ENCODE assay signal across 2 worm cellular contexts in genomic region chrV:6222779-6223276, ce11.
TF ChIP-seq lines count a peak whose summit lies in the region.

No protein-coding gene starts in this region.

TF ChIP-seq in whole organism, L4 larva, 104 proteins besides CTCF, POLR2A, EP300 and RAD21 (continued from another document and continues in another):
- TF ChIP-seq gei-8 (GFP tag; optimal IDR thresholded peaks at IDR 0.05; lab: Kevin White, UChicago) (peak; percentile 8), ceh-32 (tag; optimal IDR thresholded peaks at IDR 0.05; lab: Kevin White, UChicago; ENCODE audit: poor library complexity) (no peak), madf-5 (GFP tag; IDR thresholded peaks at IDR 0.05; lab: Robert Waterston, UW) (no peak), dve-1 (tag; optimal IDR thresholded peaks at IDR 0.05; lab: Kevin White, UChicago; ENCODE audit: insufficient read depth) (peak; percentile 42), hlh-11 (tag; optimal IDR thresholded peaks at IDR 0.05; lab: Kevin White, UChicago) (no peak), Y105C5A.15 (GFP tag; IDR thresholded peaks at IDR 0.05; lab: Robert Waterston, UW) (no peak), lin-29 (GFP tag; IDR thresholded peaks at IDR 0.05; lab: Robert Waterston, UW) (no peak), nhr-237 (tag; optimal IDR thresholded peaks at IDR 0.05; lab: Kevin White, UChicago) (no peak), T26A8.4 (GFP tag; IDR thresholded peaks at IDR 0.05; lab: Robert Waterston, UW) (0 out of 2 replicates have a peak, but pooled peaks have one; percentile 12), mxl-3 (GFP tag; optimal IDR thresholded peaks at IDR 0.05; lab: Kevin White, UChicago) (no peak), snpc-1.2 (GFP tag; IDR thresholded peaks at IDR 0.05; lab: Robert Waterston, UW) (no peak), fos-1 (tag; optimal IDR thresholded peaks at IDR 0.05; lab: Kevin White, UChicago) (no peak), F10B5.3 (tag; optimal IDR thresholded peaks at IDR 0.05; lab: Kevin White, UChicago) (no peak), egl-43 (GFP tag; IDR thresholded peaks at IDR 0.05; lab: Robert Waterston, UW) (no peak), lin-38 (GFP tag; IDR thresholded peaks at IDR 0.05; lab: Robert Waterston, UW) (no peak), dpl-1 (GFP tag; optimal IDR thresholded peaks at IDR 0.05; lab: Kevin White, UChicago) (no peak), mxl-2 (GFP tag; conservative IDR thresholded peaks at IDR 0.05; lab: Robert Waterston, UW) (no peak), mes-2 (tag; optimal IDR thresholded peaks at IDR 0.05; lab: Kevin White, UChicago; ENCODE audit: poor library complexity, severe bottlenecking) (no peak), nhr-48 (tag; optimal IDR thresholded peaks at IDR 0.05; lab: Kevin White, UChicago) (no peak), daf-19 (GFP tag; conservative IDR thresholded peaks at IDR 0.05; lab: Robert Waterston, UW) (no peak), dmd-8 (GFP tag; IDR thresholded peaks at IDR 0.05; lab: Robert Waterston, UW) (no peak), spr-1 (tag; optimal IDR thresholded peaks at IDR 0.05; lab: Kevin White, UChicago) (no peak), Y75B8A.6 (GFP tag; IDR thresholded peaks at IDR 0.05; lab: Robert Waterston, UW) (no peak; the same call in 1 of the 2 replicates), zfp-2 (tag; optimal IDR thresholded peaks at IDR 0.05; lab: Kevin White, UChicago) (no peak), daf-8 (GFP tag; IDR thresholded peaks at IDR 0.05; lab: Robert Waterston, UW) (no peak), skn-1 (tag; optimal IDR thresholded peaks at IDR 0.05; lab: Kevin White, UChicago) (no peak), lin-13 (GFP tag; optimal IDR thresholded peaks at IDR 0.05; lab: Kevin White, UChicago) (no peak), dmd-9 (GFP tag; IDR thresholded peaks at IDR 0.05; lab: Robert Waterston, UW) (no peak), ztf-7 (tag; optimal IDR thresholded peaks at IDR 0.05; lab: Kevin White, UChicago) (no peak), ctbp-1 (GFP tag; IDR thresholded peaks at IDR 0.05; lab: Robert Waterston, UW) (no peak), nhr-42 (GFP tag; IDR thresholded peaks at IDR 0.05; lab: Robert Waterston, UW) (no peak), attf-4 (tag; optimal IDR thresholded peaks at IDR 0.05; lab: Kevin White, UChicago) (no peak), jun-1 (tag; optimal IDR thresholded peaks at IDR 0.05; lab: Kevin White, UChicago) (peak; percentile 50), nhr-11 (tag; optimal IDR thresholded peaks at IDR 0.05; lab: Kevin White, UChicago) (peak; percentile 23), zag-1 (tag; optimal IDR thresholded peaks at IDR 0.05; lab: Kevin White, UChicago) (no peak), mep-1 (tag; optimal IDR thresholded peaks at IDR 0.05; lab: Kevin White, UChicago) (no peak), ztf-11 (tag; optimal IDR thresholded peaks at IDR 0.05; lab: Kevin White, UChicago) (no peak), nhr-25 (tag; optimal IDR thresholded peaks at IDR 0.05; lab: Kevin White, UChicago; ENCODE audit: borderline replicate concordance, insufficient read depth) (peak; percentile 18), zip-2 (tag; optimal IDR thresholded peaks at IDR 0.05; lab: Kevin White, UChicago) (no peak), D1046.2 (GFP tag; IDR thresholded peaks at IDR 0.05; lab: Robert Waterston, UW) (peak; percentile 31; the same call in 1 of the 2 replicates), F49E8.2 (tag; optimal IDR thresholded peaks at IDR 0.05; lab: Kevin White, UChicago; ENCODE audit: borderline replicate concordance) (no peak), R02D3.7 (tag; optimal IDR thresholded peaks at IDR 0.05; lab: Kevin White, UChicago) (no peak), unc-130 (GFP tag; optimal IDR thresholded peaks at IDR 0.05; lab: Kevin White, UChicago) (no peak), nhr-76 (tag; optimal IDR thresholded peaks at IDR 0.05; lab: Kevin White, UChicago) (no peak), unc-62 (GFP tag; optimal IDR thresholded peaks at IDR 0.05 in 1 of 2; lab: Kevin White, UChicago) (peak in 1 of 2 experiments; percentile 99), unc-62 (tag; optimal IDR thresholded peaks at IDR 0.05; lab: Kevin White, UChicago) (no peak), set-16 (GFP tag; IDR thresholded peaks at IDR 0.05; lab: Robert Waterston, UW) (no peak), nhr-41 (GFP tag; IDR thresholded peaks at IDR 0.05; lab: Robert Waterston, UW) (no peak), F37D6.2 (tag; optimal IDR thresholded peaks at IDR 0.05; lab: Kevin White, UChicago) (no peak), unc-39 (tag; optimal IDR thresholded peaks at IDR 0.05; lab: Kevin White, UChicago) (no peak), snpc-4 (tag; optimal IDR thresholded peaks at IDR 0.05; lab: Kevin White, UChicago) (no peak), daf-16 (GFP tag; optimal IDR thresholded peaks at IDR 0.05; lab: Kevin White, UChicago) (no peak), daf-16 (tag; optimal IDR thresholded peaks at IDR 0.05; lab: Kevin White, UChicago) (peak; percentile 40), mdl-1 (tag; optimal IDR thresholded peaks at IDR 0.05; lab: Kevin White, UChicago) (no peak), zfp-3 (GFP tag; conservative IDR thresholded peaks at IDR 0.05; lab: Robert Waterston, UW) (no peak), tra-1 (GFP tag; IDR thresholded peaks at IDR 0.05; lab: Robert Waterston, UW) (peak; percentile 13; the same call in 1 of the 2 replicates), hmg-1.1 (GFP tag; IDR thresholded peaks at IDR 0.05; lab: Robert Waterston, UW) (no peak), F26F4.8 (GFP tag; conservative IDR thresholded peaks at IDR 0.05; lab: Robert Waterston, UW) (no peak), spr-3 (GFP tag; optimal IDR thresholded peaks at IDR 0.05; lab: Kevin White, UChicago) (no peak), lin-15B (tag; optimal IDR thresholded peaks at IDR 0.05; lab: Kevin White, UChicago) (no peak), pqm-1 (tag; optimal IDR thresholded peaks at IDR 0.05; lab: Kevin White, UChicago) (peak; percentile 35), ama-1 (optimal IDR thresholded peaks at IDR 0.05; lab: Kevin White, UChicago) (no peak), zip-11 (GFP tag; IDR thresholded peaks at IDR 0.05; lab: Robert Waterston, UW) (no peak), saeg-2 (GFP tag; IDR thresholded peaks at IDR 0.05; lab: Robert Waterston, UW) (no peak), arid-1 (GFP tag; conservative IDR thresholded peaks at IDR 0.05; lab: Robert Waterston, UW) (no peak), mdt-29 (GFP tag; IDR thresholded peaks at IDR 0.05; lab: Robert Waterston, UW) (no peak), lsy-2 (tag; optimal IDR thresholded peaks at IDR 0.05; lab: Kevin White, UChicago) (no peak), duxl-1 (tag; optimal IDR thresholded peaks at IDR 0.05; lab: Kevin White, UChicago; ENCODE audit: poor library complexity) (no peak)

TF ChIP-seq in whole organism, young adult, 124 proteins besides CTCF, POLR2A, EP300 and RAD21 (continued from another document):
- TF ChIP-seq ama-1 (optimal IDR thresholded peaks at IDR 0.05; lab: Kevin White, UChicago) = no peak
- TF ChIP-seq ama-1 (GFP tag; optimal IDR thresholded peaks at IDR 0.05; lab: Kevin White, UChicago) = peak in 1 of 2 experiments; percentile 45
- no peak for TF ChIP-seq Y67H2A.10 (GFP tag; conservative IDR thresholded peaks at IDR 0.05; lab: Robert Waterston, UW)
- no peak for TF ChIP-seq lsy-27 (tag; optimal IDR thresholded peaks at IDR 0.05; lab: Kevin White, UChicago; ENCODE audit: borderline replicate concordance, insufficient read depth)
- TF ChIP-seq aptf-3 (GFP tag; IDR thresholded peaks at IDR 0.05; lab: Robert Waterston, UW) = 0 out of 2 replicates have a peak, but pooled peaks have one; percentile 2
- TF ChIP-seq Y53G8AR.9 (GFP tag; conservative IDR thresholded peaks at IDR 0.05; lab: Robert Waterston, UW) = no peak
- TF ChIP-seq gei-17 (GFP tag; optimal IDR thresholded peaks at IDR 0.05; lab: Kevin White, UChicago) = no peak
- TF ChIP-seq zfh-2 (GFP tag; conservative IDR thresholded peaks at IDR 0.05; lab: Robert Waterston, UW) = no peak
- no peak for TF ChIP-seq F23B12.7 (tag; optimal IDR thresholded peaks at IDR 0.05; lab: Kevin White, UChicago; ENCODE audit: insufficient read depth)
- no peak for TF ChIP-seq chd-7 (tag; optimal IDR thresholded peaks at IDR 0.05; lab: Kevin White, UChicago)
